Worm (Caenorhabditis elegans): ENCODE results near the gene F29B9.1.

ce11 chrIV:4653708-4654107, 11.5 kb upstream of the F29B9.1 start:
- no peak for TF ChIP-seq ama-1 (optimal IDR thresholded peaks at IDR 0.05)
- TF ChIP-seq tra-4 (tag; optimal IDR thresholded peaks at IDR 0.05) = no peak
- no peak for TF ChIP-seq pes-1 (GFP tag; IDR thresholded peaks at IDR 0.05)
- TF ChIP-seq B0310.2 (tag; optimal IDR thresholded peaks at IDR 0.05) = no peak
- no peak for TF ChIP-seq ets-7 (tag; optimal IDR thresholded peaks at IDR 0.05)
- no peak for TF ChIP-seq tbx-37 (GFP tag; conservative IDR thresholded peaks at IDR 0.05)
- no peak for TF ChIP-seq hmg-4 (GFP tag; optimal IDR thresholded peaks at IDR 0.05)
- no peak for TF ChIP-seq sea-1 (GFP tag; conservative IDR thresholded peaks at IDR 0.05)
- no peak for TF ChIP-seq F13C5.2 (tag; optimal IDR thresholded peaks at IDR 0.05)
- TF ChIP-seq flt-1 (GFP tag; IDR thresholded peaks at IDR 0.05) = no peak
- no peak for TF ChIP-seq hmbx-1 (tag; optimal IDR thresholded peaks at IDR 0.05)
- TF ChIP-seq hnd-1 (tag; optimal IDR thresholded peaks at IDR 0.05) = no peak
- no peak for TF ChIP-seq tbx-11 (GFP tag; IDR thresholded peaks at IDR 0.05)
- TF ChIP-seq ceh-13 (GFP tag; optimal IDR thresholded peaks at IDR 0.05) = no peak
